Fruit fly (Drosophila melanogaster) whole organism: ENCODE results near the gene CG9458.

Experiments used
- CG8478 ChIP-seq: fragments of >200 bp; optimal IDR thresholded peaks from 2 replicates; lab custom pipeline; 2018; ENCODE audit warnings: inconsistent platforms
- Dll ChIP-seq: fragments of >200 bp; optimal IDR thresholded peaks from 2 replicates; lab custom pipeline; 2017
- pan ChIP-seq: fragments of >200 bp; optimal IDR thresholded peaks from 2 replicates; lab custom pipeline; 2017
- psq ChIP-seq: fragments of >200 bp; optimal IDR thresholded peaks from 2 replicates; lab custom pipeline; 2017
- usp ChIP-seq: fragments of >200 bp; optimal IDR thresholded peaks from 2 replicates; lab custom pipeline; 2017; ENCODE audit warnings: missing biosample characterization, missing genetic modification characterization, mixed read lengths

DNA sequence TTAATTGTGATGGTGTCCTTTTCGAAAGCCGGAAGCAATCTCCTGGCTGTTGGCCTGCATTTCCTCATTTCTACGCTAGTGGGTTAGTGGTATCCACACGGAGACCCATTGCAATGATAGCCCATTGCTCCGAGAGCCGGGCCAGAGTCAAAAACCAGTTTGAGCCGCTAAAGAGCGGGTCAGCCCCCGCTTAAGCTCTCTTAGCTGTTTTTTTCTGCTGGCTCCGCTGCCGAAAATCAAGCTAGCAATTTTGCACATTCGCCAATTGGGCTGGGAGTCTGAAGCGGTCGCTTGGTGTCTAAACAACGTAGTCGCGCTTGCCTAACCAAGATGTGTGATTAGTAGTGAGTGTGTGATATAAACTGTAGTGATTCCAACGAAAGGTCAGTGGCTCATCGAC, 39.9 kb downstream of the CG9458 start, which contains the start of gene CG12947:
- TF ChIP-seq usp (GFP tag; lab: Kevin White, UChicago) (no peak), pan (lab: Kevin White, UChicago) (no peak), psq (lab: Kevin White, UChicago) (no peak), Dll (no peak), CG8478 (lab: Kevin White, UChicago) (no peak)
